Worm (Caenorhabditis elegans) whole organism, L4 larva: ENCODE measurements around the gene dpy-10.

Experiments used
- D1046.2 ChIP-seq: fragments of 200-800 bp; sonication (Bioruptor generic); IDR thresholded peaks from 2 replicates; pipeline ENCODE4 v1.3.6; 2022; ENCODE audit warnings: missing genetic modification characterization, missing compliant biosample characterization
- Y75B8A.6 ChIP-seq: fragments of 200-800 bp; sonication (Bioruptor generic); IDR thresholded peaks from 2 replicates; pipeline ENCODE4 v1.3.6; 2022; ENCODE audit warnings: missing genetic modification reagents, missing genetic modification characterization, missing compliant biosample characterization
- ZK546.5 ChIP-seq, 2 experiments: sonication (generic microtip); optimal IDR thresholded peaks; 2 replicates each; lab custom pipeline; 2017; ENCODE audit warnings: missing biosample characterization in 2 of 2, missing genetic modification characterization in 2 of 2
- aha-1 ChIP-seq: fragments of 150-350 bp; peaks from one replicate; lab custom pipeline; 2014; ENCODE audit warnings: missing biosample characterization, missing genetic modification characterization
- aly-2 ChIP-seq: sonication (generic microtip); optimal IDR thresholded peaks from 2 replicates; lab custom pipeline; 2018; ENCODE audit warnings: missing biosample characterization, missing genetic modification characterization
- ceh-44 ChIP-seq: fragments of 200-800 bp; sonication (Bioruptor generic); IDR thresholded peaks from 2 replicates; pipeline ENCODE4 v1.3.6; 2022; ENCODE audit warnings: missing genetic modification reagents, missing genetic modification characterization, missing compliant biosample characterization
- ceh-62 ChIP-seq: sonication (generic microtip); optimal IDR thresholded peaks from 2 replicates; lab custom pipeline; 2017; ENCODE audit warnings: missing biosample characterization, missing genetic modification characterization
- ces-1 ChIP-seq: fragments of 150-350 bp; sonication (generic microtip); optimal IDR thresholded peaks from 4 replicates; lab custom pipeline; 2014; ENCODE audit warnings: missing biosample characterization, missing genetic modification reagents, missing genetic modification characterization
- daf-12 ChIP-seq: fragments of 150-350 bp; optimal IDR thresholded peaks from 2 replicates; lab custom pipeline; 2014; ENCODE audit warnings: missing biosample characterization, missing genetic modification reagents, missing genetic modification characterization
- dmd-6 ChIP-seq: fragments of 200-800 bp; sonication (Bioruptor generic); IDR thresholded peaks from 2 replicates; pipeline ENCODE4 v1.3.6; 2022; ENCODE audit warnings: missing genetic modification reagents, missing genetic modification characterization, missing compliant biosample characterization
- dmd-8 ChIP-seq: fragments of 200-800 bp; sonication (Bioruptor generic); IDR thresholded peaks from 2 replicates; pipeline ENCODE4 v1.3.6; 2022; ENCODE audit warnings: missing genetic modification characterization, missing compliant biosample characterization
- dmd-9 ChIP-seq: fragments of 200-800 bp; sonication (Bioruptor generic); IDR thresholded peaks from 2 replicates; pipeline ENCODE4 v1.3.6; 2022; ENCODE audit warnings: missing genetic modification reagents, missing genetic modification characterization, missing compliant biosample characterization
- duxl-1 ChIP-seq: sonication (generic microtip); optimal IDR thresholded peaks from 2 replicates; lab custom pipeline; 2016; ENCODE audit warnings: mild to moderate bottlenecking, missing genetic modification characterization, moderate library complexity, missing compliant biosample characterization; ENCODE audit not compliant: poor library complexity
- hlh-30 ChIP-seq: sonication (generic microtip); optimal IDR thresholded peaks from 2 replicates; lab custom pipeline; 2017; ENCODE audit warnings: antibody characterized with exemption, mild to moderate bottlenecking, missing genetic modification characterization, missing compliant biosample characterization; ENCODE audit not compliant: insufficient read depth
- jun-1 ChIP-seq: fragments of 150-350 bp; optimal IDR thresholded peaks from 2 replicates; lab custom pipeline; 2014; ENCODE audit warnings: missing biosample characterization, missing genetic modification reagents, missing genetic modification characterization
- lin-1 ChIP-seq: fragments of 200-800 bp; sonication (Bioruptor generic); IDR thresholded peaks from 2 replicates; pipeline ENCODE4 v1.3.6; 2022; ENCODE audit warnings: missing genetic modification reagents, missing genetic modification characterization, missing compliant biosample characterization
- lin-38 ChIP-seq: fragments of 200-800 bp; sonication (Bioruptor generic); IDR thresholded peaks from 2 replicates; pipeline ENCODE4 v1.3.6; 2022; ENCODE audit warnings: missing genetic modification reagents, missing genetic modification characterization, missing compliant biosample characterization
- lir-3 ChIP-seq: sonication (generic microtip); optimal IDR thresholded peaks from 2 replicates; lab custom pipeline; 2016; ENCODE audit warnings: mild to moderate bottlenecking, missing genetic modification characterization, missing compliant biosample characterization
- lsy-2 ChIP-seq, 2 experiments: fragments of 150-350 bp in 1 of 2; sonication (generic microtip) in 1 of 2; optimal IDR thresholded peaks; 2 replicates each; lab custom pipeline; 2014 to 2017; ENCODE audit warnings: missing biosample characterization in 2 of 2, missing genetic modification characterization in 2 of 2
- mdt-29 ChIP-seq: fragments of 200-800 bp; sonication (Bioruptor generic); IDR thresholded peaks from 2 replicates; pipeline ENCODE4 v1.3.6; 2022; ENCODE audit warnings: missing genetic modification reagents, missing genetic modification characterization, missing compliant biosample characterization
- mes-2 ChIP-seq: sonication (generic microtip); optimal IDR thresholded peaks from 2 replicates; lab custom pipeline; 2016; ENCODE audit warnings: missing genotype, mild to moderate bottlenecking, missing genetic modification characterization, missing compliant biosample characterization; ENCODE audit not compliant: poor library complexity, severe bottlenecking
- mxl-3 ChIP-seq: fragments of 200-800 bp; sonication (Bioruptor generic); optimal IDR thresholded peaks from 2 replicates; lab custom pipeline; 2018; ENCODE audit warnings: mild to moderate bottlenecking, missing genetic modification characterization, missing compliant biosample characterization
- nhr-10 ChIP-seq: fragments of 150-350 bp; optimal IDR thresholded peaks from 2 replicates; lab custom pipeline; 2014; ENCODE audit warnings: missing biosample characterization, missing genetic modification characterization
- nhr-111 ChIP-seq: fragments of 200-800 bp; sonication (Bioruptor generic); optimal IDR thresholded peaks from 2 replicates; lab custom pipeline; 2018; ENCODE audit warnings: mild to moderate bottlenecking, missing genetic modification characterization, missing compliant biosample characterization
- nhr-237 ChIP-seq: sonication (generic microtip); optimal IDR thresholded peaks from 2 replicates; lab custom pipeline; 2017; ENCODE audit warnings: missing biosample characterization, missing genetic modification characterization
- nhr-25 ChIP-seq: sonication (generic microtip); optimal IDR thresholded peaks from 2 replicates; lab custom pipeline; 2017; ENCODE audit warnings: missing genetic modification characterization, mild to moderate bottlenecking, missing compliant biosample characterization, antibody characterized with exemption, moderate library complexity, borderline replicate concordance; ENCODE audit not compliant: insufficient read depth
- nhr-41 ChIP-seq: fragments of 200-800 bp; sonication (Bioruptor generic); IDR thresholded peaks from 2 replicates; pipeline ENCODE4 v1.3.6; 2022; ENCODE audit warnings: missing genetic modification reagents, missing genetic modification characterization, missing compliant biosample characterization
- nhr-42 ChIP-seq: fragments of 200-800 bp; sonication (Bioruptor generic); IDR thresholded peaks from 2 replicates; pipeline ENCODE4 v1.3.6; 2022; ENCODE audit warnings: missing genetic modification characterization, missing compliant biosample characterization
- nhr-48 ChIP-seq: sonication (generic microtip); optimal IDR thresholded peaks from 2 replicates; lab custom pipeline; 2016; ENCODE audit warnings: mild to moderate bottlenecking, missing genetic modification characterization, missing compliant biosample characterization
- nhr-76 ChIP-seq: fragments of 150-350 bp; optimal IDR thresholded peaks from 2 replicates; lab custom pipeline; 2014; ENCODE audit warnings: missing biosample characterization, missing genetic modification characterization
- php-3 ChIP-seq: fragments of 200-800 bp; sonication (Bioruptor generic); IDR thresholded peaks from 2 replicates; pipeline ENCODE4 v1.3.6; 2022; ENCODE audit warnings: missing genetic modification reagents, missing genetic modification characterization, missing compliant biosample characterization
- rbr-2 ChIP-seq: sonication (generic microtip); optimal IDR thresholded peaks from 2 replicates; lab custom pipeline; 2016; ENCODE audit warnings: missing genotype, missing genetic modification characterization, missing compliant biosample characterization
- sdz-12 ChIP-seq: fragments of 200-800 bp; sonication (Bioruptor generic); optimal IDR thresholded peaks from 2 replicates; lab custom pipeline; 2018; ENCODE audit warnings: mild to moderate bottlenecking, missing genetic modification characterization, missing compliant biosample characterization
- set-16 ChIP-seq: fragments of 200-800 bp; sonication (Bioruptor generic); IDR thresholded peaks from 2 replicates; pipeline ENCODE4 v1.3.6; 2022; ENCODE audit warnings: missing genetic modification reagents, missing genetic modification characterization, missing compliant biosample characterization
- snpc-1.2 ChIP-seq: fragments of 200-800 bp; sonication (Bioruptor generic); IDR thresholded peaks from 2 replicates; pipeline ENCODE4 v1.3.6; 2022; ENCODE audit warnings: missing genetic modification reagents, missing genetic modification characterization, missing compliant biosample characterization
- snpc-4 ChIP-seq: fragments of 150-350 bp; optimal IDR thresholded peaks from 2 replicates; lab custom pipeline; 2014; ENCODE audit warnings: missing biosample characterization, missing genetic modification characterization
- tag-97 ChIP-seq: fragments of 200-800 bp; sonication (Bioruptor generic); IDR thresholded peaks from 2 replicates; pipeline ENCODE4 v1.3.6; 2022; ENCODE audit warnings: missing genetic modification characterization, missing compliant biosample characterization
- tra-1 ChIP-seq: fragments of 200-800 bp; sonication (Bioruptor generic); IDR thresholded peaks from 2 replicates; pipeline ENCODE4 v1.3.6; 2022; ENCODE audit warnings: missing genetic modification reagents, missing genetic modification characterization, missing compliant biosample characterization
- unc-130 ChIP-seq: sonication (generic microtip); optimal IDR thresholded peaks from 2 replicates; lab custom pipeline; 2016; ENCODE audit warnings: missing genetic modification reagents, missing genetic modification characterization, missing compliant biosample characterization
- unc-62 ChIP-seq, 3 experiments: fragments of 150-350 bp in 1 of 3; sonication (generic microtip); optimal IDR thresholded peaks in 2 of 3; peaks in 1 of 3; 1 replicate in 1 of 3; 2 replicates in 2 of 3; lab custom pipeline; 2014 to 2017; ENCODE audit warnings: missing biosample characterization in 3 of 3, missing genetic modification characterization in 3 of 3, missing genetic modification reagents in 3 of 3, missing genotype in 1 of 3
- zag-1 ChIP-seq: fragments of 150-350 bp; optimal IDR thresholded peaks from 2 replicates; lab custom pipeline; 2014; ENCODE audit warnings: missing biosample characterization, missing genetic modification characterization
- ztf-7 ChIP-seq: fragments of 150-350 bp; optimal IDR thresholded peaks from 2 replicates; lab custom pipeline; 2014; ENCODE audit warnings: missing biosample characterization, missing genetic modification characterization

The dpy-10 gene

DNA sequence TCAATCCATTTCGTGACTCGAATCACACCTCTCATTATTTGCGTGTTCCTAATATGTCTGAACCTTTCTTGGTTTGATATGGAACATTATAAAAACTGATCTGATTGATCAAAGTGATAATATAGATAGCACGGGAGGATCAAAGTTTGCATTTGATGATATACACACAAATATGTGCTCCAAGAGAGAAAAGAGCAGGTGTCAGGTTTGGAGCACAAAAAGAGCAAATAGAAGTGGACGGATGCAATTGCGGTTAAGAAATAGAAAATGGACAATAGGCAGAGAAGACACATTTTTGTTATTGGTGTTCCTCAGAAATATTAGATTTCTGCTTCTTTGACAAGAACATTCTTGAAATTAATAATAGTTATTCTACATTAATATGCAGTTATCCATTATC is 13.2 kb downstream of the dpy-10 start, which contains the start of gene C18H9.1:
Gene C18H9.1 (plus strand): TSS at position 301 of the 400 bp plus-strand sequence.
- no peak for TF ChIP-seq lin-1 (GFP tag; lab: Robert Waterston, UW)
- no peak for TF ChIP-seq nhr-25
- TF ChIP-seq duxl-1 (tag; lab: Kevin White, UChicago) = no peak
- TF ChIP-seq mes-2 (tag; lab: Kevin White, UChicago) = no peak
- no peak for TF ChIP-seq lin-38
- TF ChIP-seq, all 104 proteins: peak for 0

ce11 chrII:6695388-6695787 is 16.6 kb downstream of the dpy-10 start, which contains the start of gene C18H9.5:
TSS of gene C18H9.5 (minus strand) at chrII:6695566.
- no peak for TF ChIP-seq snpc-4 (tag; lab: Kevin White, UChicago)
- no peak for TF ChIP-seq dmd-9 (GFP tag; lab: Robert Waterston, UW)
- peak in 1 of 2 experiments; percentile 6 for TF ChIP-seq unc-62 (GFP tag; optimal IDR thresholded peaks at IDR 0.05 in 1 of 2; lab: Kevin White, UChicago)
- no peak for TF ChIP-seq unc-62 (tag; optimal IDR thresholded peaks at IDR 0.05; lab: Kevin White, UChicago)
- TF ChIP-seq hlh-30 (tag; lab: Kevin White, UChicago) = peak; percentile 52
- 0 out of 2 replicates have a peak, but pooled peaks have one; percentile 8 for TF ChIP-seq dmd-6 (GFP tag; lab: Robert Waterston, UW)
- no peak for TF ChIP-seq mdt-29 (GFP tag; lab: Robert Waterston, UW)

DNA sequence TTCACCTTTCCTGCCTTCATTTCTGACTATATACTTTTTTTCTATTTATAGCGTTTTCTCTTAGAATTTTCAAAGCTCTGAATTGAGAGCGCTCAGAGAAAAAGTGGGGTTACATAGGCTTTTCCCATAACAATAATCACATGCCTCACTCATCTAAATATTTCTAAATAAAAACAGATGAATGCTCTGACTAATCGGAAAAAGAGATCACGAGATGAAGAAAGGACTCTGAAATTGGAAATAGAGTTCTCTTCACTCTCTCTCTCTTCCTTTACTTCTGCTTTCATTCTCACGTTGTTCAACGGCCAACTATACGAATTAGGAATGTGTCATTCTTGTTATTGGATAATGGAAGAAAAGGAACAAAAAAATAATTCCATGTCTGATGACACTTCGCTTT is 22.9 kb downstream of the dpy-10 start:
- TF ChIP-seq snpc-1.2 (GFP tag; lab: Robert Waterston, UW) (no peak), rbr-2 (tag; lab: Kevin White, UChicago) (no peak), hlh-30 (tag; lab: Kevin White, UChicago) (peak; percentile 51), jun-1 (no peak), lsy-2 (tag; optimal IDR thresholded peaks at IDR 0.05; lab: Kevin White, UChicago) (peak in 1 of 2 experiments; percentile 0), set-16 (GFP tag; lab: Robert Waterston, UW) (no peak), aha-1 (peak; percentile 37)

ce11 chrII:6685964-6686363 is 26.1 kb downstream of the dpy-10 start:
- TF ChIP-seq aha-1 (peak; percentile 65), set-16 (GFP tag; lab: Robert Waterston, UW) (peak; percentile 67; the same call in 1 of the 2 replicates), nhr-237 (tag; lab: Kevin White, UChicago) (no peak)

DNA sequence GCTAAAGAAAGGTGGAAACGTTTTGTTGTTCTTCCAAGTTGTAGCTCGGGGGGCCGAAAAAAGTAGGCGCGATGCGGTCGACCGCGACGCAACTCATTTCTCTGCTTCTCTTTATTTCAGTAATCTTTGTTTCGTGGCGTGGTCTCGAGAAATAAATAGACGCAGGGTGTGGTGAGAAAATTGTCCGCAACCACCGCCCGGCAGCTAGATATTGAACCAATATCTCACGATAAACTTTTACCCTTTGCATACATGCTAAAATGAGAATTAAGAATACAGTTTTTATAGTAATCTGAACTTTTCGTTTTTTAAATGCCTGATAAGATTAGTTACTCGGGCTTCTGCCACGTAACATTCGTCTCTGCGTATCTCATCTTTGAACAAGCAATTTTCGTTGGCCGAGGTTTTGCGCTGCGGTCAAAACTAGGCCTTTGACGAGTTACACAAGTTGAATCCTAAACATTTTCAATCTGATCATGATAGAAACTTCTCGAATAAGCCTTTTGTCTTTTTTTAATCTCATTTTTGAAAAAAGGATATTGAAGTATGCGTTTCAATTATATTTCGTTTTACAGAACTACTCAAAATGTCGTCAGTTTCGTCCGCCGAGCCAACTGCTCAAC is 28.3 kb downstream of the dpy-10 start, which contains the start of gene gyf-1:
Gene gyf-1 (plus strand): TSS at position 573 of the 623 bp plus-strand sequence.
- TF ChIP-seq snpc-4 (tag; lab: Kevin White, UChicago) = no peak
- no peak for TF ChIP-seq unc-130 (GFP tag; lab: Kevin White, UChicago)
- no peak for TF ChIP-seq ceh-62
- no peak for TF ChIP-seq nhr-10 (tag; lab: Kevin White, UChicago)
- TF ChIP-seq nhr-41 = no peak
- no peak for TF ChIP-seq lir-3
- TF ChIP-seq mxl-3 (GFP tag; lab: Kevin White, UChicago) = peak; percentile 79
- no peak for TF ChIP-seq zag-1 (tag; lab: Kevin White, UChicago)
- no peak for TF ChIP-seq ces-1 (GFP tag; lab: Kevin White, UChicago)
- no peak for TF ChIP-seq snpc-1.2 (GFP tag; lab: Robert Waterston, UW)
- no peak for TF ChIP-seq ZK546.5 (tag; optimal IDR thresholded peaks at IDR 0.05; lab: Kevin White, UChicago)
- TF ChIP-seq php-3 (GFP tag; lab: Robert Waterston, UW) = no peak
- TF ChIP-seq D1046.2 (GFP tag; lab: Robert Waterston, UW) = no peak
- no peak for TF ChIP-seq set-16 (GFP tag; lab: Robert Waterston, UW)
- TF ChIP-seq nhr-111 (GFP tag; lab: Kevin White, UChicago) = no peak
- TF ChIP-seq aly-2 = no peak
- TF ChIP-seq tag-97 (GFP tag; lab: Robert Waterston, UW) = no peak
- no peak for TF ChIP-seq ztf-7 (tag; lab: Kevin White, UChicago)
- TF ChIP-seq ceh-44 (GFP tag; lab: Robert Waterston, UW) = no peak
- no peak for TF ChIP-seq nhr-76
- TF ChIP-seq Y75B8A.6 (GFP tag; lab: Robert Waterston, UW) = no peak
- no peak for TF ChIP-seq sdz-12 (GFP tag; lab: Kevin White, UChicago)
- no peak for TF ChIP-seq nhr-25
- TF ChIP-seq daf-12 (tag; lab: Kevin White, UChicago) = no peak
- no peak for TF ChIP-seq nhr-48 (tag; lab: Kevin White, UChicago)
- TF ChIP-seq nhr-42 (GFP tag; lab: Robert Waterston, UW) = no peak
- TF ChIP-seq dmd-8 = no peak
- no peak for TF ChIP-seq tra-1
